Fruit fly (Drosophila melanogaster) whole organism, pupa: Measurements from ENCODE around the gene scpr-C.

Source experiments
- CG10348 ChIP-seq: fragments of 200-800 bp; sonication (Bioruptor generic); IDR thresholded peaks from 2 replicates; pipeline ENCODE4 v1.3.6; 2022; ENCODE audit warnings: missing biosample characterization, missing genetic modification characterization
- CG12605 ChIP-seq: fragments of 200-800 bp; sonication (Bioruptor generic); IDR thresholded peaks from 2 replicates; pipeline ENCODE4 v1.3.6; 2022; ENCODE audit warnings: missing biosample characterization, missing genetic modification characterization
- CG13204 ChIP-seq: fragments of 200-800 bp; sonication (Bioruptor generic); optimal IDR thresholded peaks from 2 replicates; lab custom pipeline; 2018; ENCODE audit warnings: missing biosample characterization, mild to moderate bottlenecking, missing genetic modification characterization, moderate library complexity
- CG14655 ChIP-seq: fragments of 200-800 bp; sonication (Bioruptor generic); optimal IDR thresholded peaks from 3 replicates; lab custom pipeline; 2017; ENCODE audit warnings: mild to moderate bottlenecking, missing biosample characterization, missing genetic modification reagents, missing genetic modification characterization
- CG15710 ChIP-seq: fragments of 200-800 bp; sonication (Bioruptor generic); optimal IDR thresholded peaks from 2 replicates; lab custom pipeline; 2018; ENCODE audit warnings: missing biosample characterization, mild to moderate bottlenecking, missing genetic modification characterization, moderate library complexity
- CG17806 ChIP-seq: fragments of 200-800 bp; sonication (Bioruptor generic); optimal IDR thresholded peaks from 2 replicates; lab custom pipeline; 2018; ENCODE audit warnings: missing biosample characterization, mild to moderate bottlenecking, missing genetic modification characterization, moderate library complexity
- CG32121 ChIP-seq: fragments of 200-800 bp; sonication (Bioruptor generic); IDR thresholded peaks from 2 replicates; pipeline ENCODE4 v1.3.6; 2022; ENCODE audit warnings: missing biosample characterization, missing genetic modification characterization
- CG34367 ChIP-seq: fragments of 200-800 bp; sonication (Bioruptor generic); optimal IDR thresholded peaks from 2 replicates; lab custom pipeline; 2018; ENCODE audit warnings: missing biosample characterization, mild to moderate bottlenecking, missing genetic modification characterization
- CG4496 ChIP-seq: fragments of 200-800 bp; sonication (Bioruptor generic); IDR thresholded peaks from 3 replicates; pipeline ENCODE4 v1.3.6; 2022; ENCODE audit warnings: missing biosample characterization, missing genetic modification characterization
- CG8159 ChIP-seq: fragments of 200-800 bp; sonication (Bioruptor generic); optimal IDR thresholded peaks from 3 replicates; lab custom pipeline; 2018; ENCODE audit warnings: missing biosample characterization, mild to moderate bottlenecking, missing genetic modification characterization, moderate library complexity
- CG8301 ChIP-seq: fragments of 200-800 bp; sonication (Bioruptor generic); optimal IDR thresholded peaks from 2 replicates; lab custom pipeline; 2018; ENCODE audit warnings: missing biosample characterization, mild to moderate bottlenecking, missing genetic modification characterization
- CG9948 ChIP-seq: fragments of 200-800 bp; sonication (Bioruptor generic); optimal IDR thresholded peaks from 2 replicates; lab custom pipeline; 2018; ENCODE audit warnings: missing biosample characterization, mild to moderate bottlenecking, missing genetic modification characterization, moderate library complexity
- D1 ChIP-seq: fragments of 200-800 bp; sonication (Bioruptor generic); optimal IDR thresholded peaks from 2 replicates; lab custom pipeline; 2018; ENCODE audit warnings: missing biosample characterization, mild to moderate bottlenecking, missing genetic modification characterization, moderate library complexity
- EcR ChIP-seq: fragments of 200-800 bp; sonication (Bioruptor generic); optimal IDR thresholded peaks from 3 replicates; lab custom pipeline; 2019; ENCODE audit warnings: missing biosample characterization, missing genetic modification characterization, mild to moderate bottlenecking, moderate library complexity, missing genetic modification reagents
- Ets98B ChIP-seq: fragments of 200-800 bp; sonication (Bioruptor generic); IDR thresholded peaks from 2 replicates; pipeline ENCODE4 v1.3.6; 2022; ENCODE audit warnings: missing biosample characterization, missing genetic modification characterization
- Pif1A ChIP-seq: fragments of 200-800 bp; sonication (Bioruptor generic); optimal IDR thresholded peaks from 3 replicates; lab custom pipeline; 2016; ENCODE audit warnings: missing biosample characterization, missing genetic modification characterization
- Pif1B ChIP-seq: fragments of 200-800 bp; sonication (Bioruptor generic); optimal IDR thresholded peaks from 3 replicates; lab custom pipeline; 2016; ENCODE audit warnings: missing biosample characterization, missing genetic modification characterization
- Snoo ChIP-seq: fragments of 200-800 bp; sonication (Bioruptor generic); optimal IDR thresholded peaks from 3 replicates; lab custom pipeline; 2017; ENCODE audit warnings: missing biosample characterization, mild to moderate bottlenecking, missing genetic modification characterization, inconsistent platforms
- fd96Ca ChIP-seq: fragments of 200-800 bp; sonication (Bioruptor generic); IDR thresholded peaks from 3 replicates; pipeline ENCODE4 v1.3.6; 2022; ENCODE audit warnings: missing biosample characterization, missing genetic modification characterization
- gl ChIP-seq: fragments of 200-800 bp; sonication (Bioruptor generic); optimal IDR thresholded peaks from 2 replicates; lab custom pipeline; 2018; ENCODE audit warnings: missing biosample characterization, mild to moderate bottlenecking, missing genetic modification characterization
- rn ChIP-seq: fragments of 200-800 bp; sonication (Bioruptor generic); IDR thresholded peaks from 2 replicates; pipeline ENCODE4 v1.3.6; 2022; ENCODE audit warnings: missing biosample characterization, missing genetic modification characterization

The scpr-C gene

dm6 chr3R:11225220-11225619 is at the start of gene scpr-C:
Gene scpr-C, plus strand, starts transcription at chr3R:11225520.
- TF ChIP-seq CG8301 (tag; lab: Kevin White, UChicago) (no peak), CG15710 (tag; lab: Kevin White, UChicago) (no peak), CG34367 (tag; lab: Kevin White, UChicago) (no peak), rn (GFP tag; lab: Robert Waterston, UW) (no peak), CG17806 (tag; lab: Kevin White, UChicago) (no peak)

dm6 chr3R:11175777-11176176 is 49.5 kb upstream of the scpr-C start:
- no peak for TF ChIP-seq Pif1B
- no peak for TF ChIP-seq Ets98B
- TF ChIP-seq EcR = no peak
- no peak for TF ChIP-seq CG8301 (tag; lab: Kevin White, UChicago)
- no peak for TF ChIP-seq CG13204 (GFP tag; lab: Kevin White, UChicago)
- TF ChIP-seq D1 (tag; lab: Kevin White, UChicago) = no peak
- no peak for TF ChIP-seq CG14655 (GFP tag; lab: Kevin White, UChicago)
- no peak for TF ChIP-seq CG32121 (GFP tag; lab: Robert Waterston, UW)

- TF ChIP-seq CG14655 (GFP tag; lab: Kevin White, UChicago) (no peak), Pif1A (GFP tag; lab: Kevin White, UChicago) (no peak), fd96Ca (GFP tag; lab: Robert Waterston, UW) (no peak), CG4496 (no peak), gl (tag; lab: Kevin White, UChicago) (no peak), CG9948 (tag; lab: Kevin White, UChicago) (no peak), CG13204 (GFP tag; lab: Kevin White, UChicago) (no peak), D1 (tag; lab: Kevin White, UChicago) (no peak), Ets98B (no peak), Pif1B (no peak), CG8159 (tag; lab: Kevin White, UChicago) (no peak)
- TF ChIP-seq, all 21 proteins: peak for 0
Observed at dm6 chr3R:11177579-11177978, 47.7 kb upstream of the scpr-C start.

dm6 chr3R:11178300-11178699 is 47.0 kb upstream of the scpr-C start:
- TF ChIP-seq CG17806 (tag; lab: Kevin White, UChicago) (no peak), CG14655 (GFP tag; lab: Kevin White, UChicago) (no peak), D1 (tag; lab: Kevin White, UChicago) (no peak), Ets98B (no peak), gl (tag; lab: Kevin White, UChicago) (no peak), Pif1B (no peak)

DNA sequence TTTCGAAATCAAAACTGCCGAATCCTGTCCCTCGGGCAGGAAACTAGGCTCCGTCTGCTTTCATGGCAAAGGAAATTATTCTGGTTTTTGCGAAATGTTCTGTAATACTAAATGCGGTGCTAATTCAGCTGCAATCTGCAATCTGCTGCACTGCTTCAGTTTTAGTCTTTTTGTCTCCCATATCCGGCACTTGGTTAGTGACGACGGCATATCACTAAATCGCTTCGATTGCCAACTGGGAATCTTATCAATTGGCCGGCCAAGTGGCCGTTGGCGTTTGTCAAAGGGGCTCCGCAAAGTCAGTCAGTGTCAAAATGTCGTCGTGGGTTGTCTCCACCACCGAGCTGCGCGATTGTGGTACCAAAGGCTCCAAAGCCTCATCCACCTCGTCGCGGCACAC is 29.5 kb upstream of the scpr-C start, which contains the start of gene CG18577:
Gene CG18577, plus strand, starts transcription at position 301 of the 400 bp plus-strand sequence.
- TF ChIP-seq Ets98B (no peak), CG4496 (no peak), CG8301 (tag; lab: Kevin White, UChicago) (no peak), CG17806 (tag; lab: Kevin White, UChicago) (no peak), CG8159 (tag; lab: Kevin White, UChicago) (no peak), D1 (tag; lab: Kevin White, UChicago) (no peak), gl (tag; lab: Kevin White, UChicago) (no peak), CG12605 (GFP tag; lab: Robert Waterston, UW) (no peak), fd96Ca (GFP tag; lab: Robert Waterston, UW) (no peak), EcR (no peak), CG15710 (tag; lab: Kevin White, UChicago) (no peak), CG14655 (GFP tag; lab: Kevin White, UChicago) (no peak), Pif1B (no peak), CG13204 (GFP tag; lab: Kevin White, UChicago) (no peak), CG10348 (no peak), Snoo (tag; lab: Kevin White, UChicago) (no peak), CG32121 (GFP tag; lab: Robert Waterston, UW) (no peak), rn (GFP tag; lab: Robert Waterston, UW) (no peak)

- peak; percentile 44 for TF ChIP-seq Pif1A (GFP tag; lab: Kevin White, UChicago)
- TF ChIP-seq CG13204 (GFP tag; lab: Kevin White, UChicago) = peak; percentile 86
- peak; percentile 96 for TF ChIP-seq CG34367 (tag; lab: Kevin White, UChicago)
- TF ChIP-seq D1 (tag; lab: Kevin White, UChicago) = peak; percentile 99
- TF ChIP-seq CG9948 (tag; lab: Kevin White, UChicago) = peak; percentile 100
- TF ChIP-seq gl (tag; lab: Kevin White, UChicago) = peak; percentile 89
- TF ChIP-seq CG32121 (GFP tag; lab: Robert Waterston, UW) = peak; percentile 99
- TF ChIP-seq CG14655 (GFP tag; lab: Kevin White, UChicago) = peak; percentile 100
- TF ChIP-seq CG8159 (tag; lab: Kevin White, UChicago) = peak; percentile 99
- TF ChIP-seq CG12605 (GFP tag; lab: Robert Waterston, UW) = peak; percentile 94
- peak; percentile 97 for TF ChIP-seq rn (GFP tag; lab: Robert Waterston, UW)
- TF ChIP-seq CG15710 (tag; lab: Kevin White, UChicago) = peak; percentile 99
- peak; percentile 98 for TF ChIP-seq CG17806 (tag; lab: Kevin White, UChicago)
- TF ChIP-seq Pif1B = peak; percentile 93
- peak; percentile 99 for TF ChIP-seq CG8301 (tag; lab: Kevin White, UChicago)
- peak; percentile 99 for TF ChIP-seq Snoo (tag; lab: Kevin White, UChicago)
- TF ChIP-seq CG4496 = peak; percentile 97
- peak; percentile 97 for TF ChIP-seq EcR
- peak; percentile 95 for TF ChIP-seq Ets98B
- TF ChIP-seq fd96Ca (GFP tag; lab: Robert Waterston, UW) = no peak
- peak; percentile 97 for TF ChIP-seq CG10348
Observed at dm6 chr3R:11196648-11197388, 28.5 kb upstream of the scpr-C start.
